Worm (Caenorhabditis elegans): ENCODE results near the gene T05C12.9.

DNA sequence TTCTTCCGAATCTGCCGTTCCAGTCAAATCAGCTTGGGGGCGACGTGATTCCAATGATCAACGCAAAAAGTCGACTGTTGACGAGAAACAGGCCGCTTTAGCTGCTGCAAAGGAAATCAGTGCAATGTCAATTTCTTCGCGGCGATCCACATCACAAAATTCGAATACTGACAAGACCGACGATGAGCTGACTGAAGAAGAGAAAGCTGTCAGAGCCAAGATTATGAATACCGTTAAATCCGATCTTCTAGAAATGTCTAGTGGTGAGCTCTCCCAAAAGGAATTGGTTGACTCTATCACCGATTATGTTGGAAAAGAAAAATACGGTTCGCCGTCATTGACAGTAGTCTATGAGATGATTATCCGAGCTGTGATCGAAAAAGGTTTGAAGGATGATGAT is 27.2 kb upstream of the T05C12.9 start:
- TF ChIP-seq lim-7 (GFP tag; IDR thresholded peaks at IDR 0.05) = no peak
- no peak for TF ChIP-seq nhr-237 (tag; optimal IDR thresholded peaks at IDR 0.05)
- TF ChIP-seq pha-4 (GFP tag; IDR thresholded peaks at IDR 0.05) = no peak
- no peak for TF ChIP-seq pha-4 (tag; optimal IDR thresholded peaks at IDR 0.05)
- TF ChIP-seq lsy-2 (tag; optimal IDR thresholded peaks at IDR 0.05) = no peak
- no peak for TF ChIP-seq dmd-6 (GFP tag; IDR thresholded peaks at IDR 0.05)
- TF ChIP-seq nhr-6 (tag; optimal IDR thresholded peaks at IDR 0.05) = no peak
- no peak for TF ChIP-seq fkh-10 (GFP tag; optimal IDR thresholded peaks at IDR 0.05)
- no peak for TF ChIP-seq hif-1 (tag; optimal IDR thresholded peaks at IDR 0.05)
- TF ChIP-seq lin-13 (GFP tag; optimal IDR thresholded peaks at IDR 0.05) = no peak
